Worm (Caenorhabditis elegans) whole organism, L3 larva: ENCODE data around the gene K09E4.3.

ENCODE experiments used
- aly-2 ChIP-seq: fragments of 150-350 bp; optimal IDR thresholded peaks from 2 replicates; lab custom pipeline; 2014; ENCODE audit warnings: missing biosample characterization, missing genetic modification characterization
- egl-27 ChIP-seq: sonication (generic microtip); optimal IDR thresholded peaks from 4 replicates; lab custom pipeline; 2017; ENCODE audit warnings: missing biosample characterization, missing genetic modification reagents, missing genetic modification characterization
- elt-1 ChIP-seq: fragments of 150-350 bp; optimal IDR thresholded peaks from 2 replicates; lab custom pipeline; 2014; ENCODE audit warnings: missing biosample characterization, missing genetic modification characterization
- elt-2 ChIP-seq: sonication (generic microtip); optimal IDR thresholded peaks from 2 replicates; lab custom pipeline; 2016; ENCODE audit warnings: missing genetic modification reagents, mild to moderate bottlenecking, missing genetic modification characterization, missing compliant biosample characterization
- fkh-10 ChIP-seq: sonication (generic microtip); optimal IDR thresholded peaks from 2 replicates; lab custom pipeline; 2017; ENCODE audit warnings: missing biosample characterization, missing genetic modification reagents, missing genetic modification characterization
- jun-1 ChIP-seq: fragments of 150-350 bp; optimal IDR thresholded peaks from 2 replicates; lab custom pipeline; 2014; ENCODE audit warnings: missing biosample characterization, missing genetic modification reagents, missing genetic modification characterization
- mdl-1 ChIP-seq: fragments of 150-350 bp; optimal IDR thresholded peaks from 2 replicates; lab custom pipeline; 2014; ENCODE audit warnings: missing biosample characterization, missing genetic modification characterization
- nhr-12 ChIP-seq: fragments of 150-350 bp; optimal IDR thresholded peaks from 2 replicates; lab custom pipeline; 2014; ENCODE audit warnings: missing biosample characterization, missing genetic modification characterization
- nhr-76 ChIP-seq: fragments of 150-350 bp; sonication (generic microtip); optimal IDR thresholded peaks from 5 replicates; lab custom pipeline; 2014; ENCODE audit warnings: missing biosample characterization, missing genetic modification characterization
- pha-4 ChIP-seq: fragments of 150-350 bp; optimal IDR thresholded peaks from 2 replicates; lab custom pipeline; 2014; ENCODE audit warnings: missing biosample characterization, missing genetic modification reagents, missing genetic modification characterization
- pqm-1 ChIP-seq: fragments of 150-350 bp; optimal IDR thresholded peaks from 2 replicates; lab custom pipeline; 2017; ENCODE audit warnings: missing biosample characterization, missing genetic modification characterization, inconsistent platforms
- snpc-4 ChIP-seq: fragments of 150-350 bp; optimal IDR thresholded peaks from 2 replicates; lab custom pipeline; 2014; ENCODE audit warnings: missing biosample characterization, missing genetic modification characterization
- tbx-2 ChIP-seq: sonication (generic microtip); optimal IDR thresholded peaks from 2 replicates; lab custom pipeline; 2016; ENCODE audit warnings: mild to moderate bottlenecking, missing genetic modification characterization, missing compliant biosample characterization
- unc-62 ChIP-seq: fragments of 150-350 bp; sonication (generic microtip); optimal IDR thresholded peaks from 4 replicates; lab custom pipeline; 2014; ENCODE audit warnings: missing biosample characterization, missing genetic modification reagents, missing genetic modification characterization

DNA sequence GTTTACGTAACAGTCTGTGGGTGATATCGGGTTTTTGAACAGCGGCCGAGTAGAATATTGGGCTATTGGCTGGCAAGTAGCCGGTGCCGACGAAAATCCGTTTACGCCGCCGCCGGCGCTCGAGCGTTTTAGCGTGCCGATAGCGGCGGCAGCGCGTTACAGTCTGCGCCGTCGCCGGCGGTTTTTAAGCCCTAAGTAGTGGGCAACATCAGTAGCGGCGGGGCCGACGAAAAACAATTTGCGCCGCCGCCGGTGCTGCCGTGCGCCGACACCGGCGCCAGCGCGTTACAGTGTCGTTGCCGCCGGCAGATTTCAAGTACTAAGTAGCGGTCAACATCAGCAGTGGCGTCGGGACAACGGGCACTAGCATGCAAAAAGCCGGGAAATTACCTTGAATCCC is 30.9 kb downstream of the K09E4.3 start:
- TF ChIP-seq tbx-2 (tag; lab: Kevin White, UChicago) (no peak), snpc-4 (tag; lab: Kevin White, UChicago) (no peak), aly-2 (tag; lab: Kevin White, UChicago) (no peak), nhr-76 (tag; lab: Kevin White, UChicago) (no peak), jun-1 (tag; lab: Kevin White, UChicago) (no peak), unc-62 (GFP tag; lab: Kevin White, UChicago) (no peak), pqm-1 (tag; lab: Kevin White, UChicago) (no peak), elt-1 (tag; lab: Kevin White, UChicago) (no peak), nhr-12 (tag; lab: Kevin White, UChicago) (no peak), mdl-1 (no peak), egl-27 (no peak), elt-2 (tag; lab: Kevin White, UChicago) (no peak), pha-4 (tag; lab: Kevin White, UChicago) (no peak), fkh-10 (GFP tag; lab: Kevin White, UChicago) (no peak)
